Worm (Caenorhabditis elegans) whole organism, L2 larva: ENCODE data around the gene argk-1.
A peak's percentile ranks its signal among the peaks of the same experiment; 100 is the strongest.

Experiments used
- C34F6.9 ChIP-seq: fragments of 150-350 bp; optimal IDR thresholded peaks from 2 replicates; lab custom pipeline; 2014; ENCODE audit warnings: missing biosample characterization, missing genetic modification characterization
- R02D3.7 ChIP-seq: fragments of 150-350 bp; optimal IDR thresholded peaks from 2 replicates; lab custom pipeline; 2014; ENCODE audit warnings: missing biosample characterization, missing genetic modification characterization
- ZK546.5 ChIP-seq: sonication (generic microtip); optimal IDR thresholded peaks from 2 replicates; lab custom pipeline; 2017; ENCODE audit warnings: missing biosample characterization, missing genetic modification characterization
- alr-1 ChIP-seq: fragments of 150-350 bp; optimal IDR thresholded peaks from 2 replicates; lab custom pipeline; 2014; ENCODE audit warnings: missing biosample characterization, missing genetic modification characterization
- aly-2 ChIP-seq: fragments of 150-350 bp; optimal IDR thresholded peaks from 2 replicates; lab custom pipeline; 2014; ENCODE audit warnings: missing biosample characterization, missing genetic modification characterization
- ama-1 ChIP-seq: fragments of 150-350 bp; optimal IDR thresholded peaks from 2 replicates; lab custom pipeline; 2018; ENCODE audit warnings: inconsistent platforms
- ceh-16 ChIP-seq: fragments of 150-350 bp; optimal IDR thresholded peaks from 2 replicates; lab custom pipeline; 2014; ENCODE audit warnings: missing biosample characterization, missing genetic modification characterization
- crh-2 ChIP-seq: sonication (generic microtip); optimal IDR thresholded peaks from 2 replicates; lab custom pipeline; 2017; ENCODE audit warnings: missing biosample characterization, missing genetic modification characterization
- elt-1 ChIP-seq: fragments of 150-350 bp; optimal IDR thresholded peaks from 2 replicates; lab custom pipeline; 2014; ENCODE audit warnings: missing biosample characterization, missing genetic modification characterization
- fos-1 ChIP-seq: fragments of 150-350 bp; optimal IDR thresholded peaks from 2 replicates; lab custom pipeline; 2014; ENCODE audit warnings: missing biosample characterization, missing genetic modification characterization
- gmeb-1 ChIP-seq: fragments of 150-350 bp; optimal IDR thresholded peaks from 2 replicates; lab custom pipeline; 2014; ENCODE audit warnings: missing biosample characterization, missing genetic modification characterization
- lin-11 ChIP-seq: fragments of 150-350 bp; sonication (generic microtip); optimal IDR thresholded peaks from 2 replicates; lab custom pipeline; 2014; ENCODE audit warnings: missing biosample characterization, missing genetic modification characterization, inconsistent platforms, mixed read lengths
- lin-39 ChIP-seq: fragments of 150-350 bp; optimal IDR thresholded peaks from 2 replicates; lab custom pipeline; 2014; ENCODE audit warnings: missing biosample characterization, missing genetic modification reagents, missing genetic modification characterization
- lsy-2 ChIP-seq, 2 experiments: fragments of 150-350 bp in 1 of 2; sonication (generic microtip) in 1 of 2; optimal IDR thresholded peaks; 2 replicates each; lab custom pipeline; 2014 to 2017; ENCODE audit warnings: missing biosample characterization in 2 of 2, missing genetic modification characterization in 2 of 2
- mab-5 ChIP-seq: fragments of 150-350 bp; optimal IDR thresholded peaks from 2 replicates; lab custom pipeline; 2014; ENCODE audit warnings: missing biosample characterization, missing genetic modification characterization
- mbf-1 ChIP-seq: sonication (generic microtip); optimal IDR thresholded peaks from 2 replicates; lab custom pipeline; 2017; ENCODE audit warnings: missing biosample characterization, missing genetic modification characterization
- mdl-1 ChIP-seq, 2 experiments: fragments of 150-350 bp in 1 of 2; sonication (generic microtip) in 1 of 2; optimal IDR thresholded peaks; 2 replicates each; lab custom pipeline; 2017; ENCODE audit warnings: missing biosample characterization in 2 of 2, missing genetic modification characterization in 2 of 2
- nhr-10 ChIP-seq: sonication (generic microtip); optimal IDR thresholded peaks from 2 replicates; lab custom pipeline; 2017; ENCODE audit warnings: missing biosample characterization, missing genetic modification characterization
- nhr-129 ChIP-seq: fragments of 150-350 bp; optimal IDR thresholded peaks from 2 replicates; lab custom pipeline; 2014; ENCODE audit warnings: missing biosample characterization, missing genetic modification characterization
- nhr-23 ChIP-seq: fragments of 150-350 bp; optimal IDR thresholded peaks from 2 replicates; lab custom pipeline; 2014; ENCODE audit warnings: missing biosample characterization, missing genetic modification reagents, missing genetic modification characterization
- nhr-237 ChIP-seq: fragments of 150-350 bp; optimal IDR thresholded peaks from 2 replicates; lab custom pipeline; 2014; ENCODE audit warnings: missing biosample characterization, missing genetic modification characterization
- nhr-25 ChIP-seq: fragments of 150-350 bp; sonication (generic microtip); optimal IDR thresholded peaks from 3 replicates; lab custom pipeline; 2014; ENCODE audit warnings: missing biosample characterization, missing genetic modification characterization
- nhr-6 ChIP-seq: fragments of 150-350 bp; optimal IDR thresholded peaks from 2 replicates; lab custom pipeline; 2014; ENCODE audit warnings: missing biosample characterization, missing genetic modification characterization
- peb-1 ChIP-seq: fragments of 150-350 bp; optimal IDR thresholded peaks from 2 replicates; lab custom pipeline; 2014; ENCODE audit warnings: missing biosample characterization, missing genetic modification characterization
- sem-4 ChIP-seq: fragments of 150-350 bp; optimal IDR thresholded peaks from 2 replicates; lab custom pipeline; 2014; ENCODE audit warnings: missing biosample characterization, missing genetic modification reagents, missing genetic modification characterization
- skn-1 ChIP-seq: sonication (generic microtip); optimal IDR thresholded peaks from 2 replicates; lab custom pipeline; 2017; ENCODE audit warnings: missing biosample characterization, missing genetic modification characterization
- sma-3 ChIP-seq: sonication (generic microtip); optimal IDR thresholded peaks from 2 replicates; lab custom pipeline; 2016; ENCODE audit warnings: missing genetic modification reagents, missing genetic modification characterization, missing compliant biosample characterization
- sma-9 ChIP-seq, 2 experiments: fragments of 150-350 bp in 1 of 2; sonication (generic microtip) in 1 of 2; optimal IDR thresholded peaks; 2 replicates each; lab custom pipeline; 2014 to 2016; ENCODE audit warnings: missing genetic modification characterization in 2 of 2, mild to moderate bottlenecking in 1 of 2, missing biosample characterization in 1 of 2, missing compliant biosample characterization in 1 of 2, missing genetic modification reagents in 1 of 2, moderate library complexity in 1 of 2
- unc-39 ChIP-seq: fragments of 150-350 bp; optimal IDR thresholded peaks from 2 replicates; lab custom pipeline; 2014; ENCODE audit warnings: missing biosample characterization, missing genetic modification characterization
- unc-55 ChIP-seq: fragments of 150-350 bp; sonication (generic microtip); optimal IDR thresholded peaks from 3 replicates; lab custom pipeline; 2014; ENCODE audit warnings: missing biosample characterization, missing genetic modification reagents, missing genetic modification characterization
- zag-1 ChIP-seq: fragments of 150-350 bp; optimal IDR thresholded peaks from 2 replicates; lab custom pipeline; 2014; ENCODE audit warnings: missing biosample characterization, missing genetic modification characterization
- ztf-1 ChIP-seq: fragments of 200-800 bp; sonication (Bioruptor generic); conservative IDR thresholded peaks from 2 replicates; pipeline ENCODE4 v1.3.6; 2022; ENCODE audit warnings: missing genetic modification characterization, missing compliant biosample characterization

argk-1 gene

ce11 chrV:16139529-16139928 is 35.8 kb downstream of the argk-1 start, which contains the start of gene clc-11:
Gene clc-11, minus strand, starts transcription at chrV:16139629.
- peak; percentile 31 for TF ChIP-seq fos-1 (tag; lab: Kevin White, UChicago)
- TF ChIP-seq mab-5 (tag; lab: Kevin White, UChicago), result no peak

ce11 chrV:16141071-16141470 is 37.4 kb downstream of the argk-1 start, which contains the start of gene clc-32:
Gene clc-32, minus strand, starts transcription at chrV:16141171.
- no peak for TF ChIP-seq skn-1 (tag; lab: Kevin White, UChicago)
- TF ChIP-seq nhr-10 (tag; lab: Kevin White, UChicago), result no peak
- no peak for TF ChIP-seq R02D3.7
- TF ChIP-seq lsy-2 (tag; optimal IDR thresholded peaks at IDR 0.05; lab: Kevin White, UChicago), result no peak
- TF ChIP-seq unc-39 (tag; lab: Kevin White, UChicago), result no peak
- no peak for TF ChIP-seq zag-1 (tag; lab: Kevin White, UChicago)
- no peak for TF ChIP-seq crh-2
- no peak for TF ChIP-seq nhr-6 (tag; lab: Kevin White, UChicago)
- TF ChIP-seq nhr-25 (tag; lab: Kevin White, UChicago), result no peak
- TF ChIP-seq peb-1, result no peak
- no peak for TF ChIP-seq lin-11 (tag; lab: Kevin White, UChicago)

ce11 chrV:16142371-16142770 is 38.7 kb downstream of the argk-1 start, which contains the start of gene fbxa-18:
Gene fbxa-18, plus strand, starts transcription at chrV:16142671.
- no peak for TF ChIP-seq mbf-1
- no peak for TF ChIP-seq alr-1 (tag; lab: Kevin White, UChicago)
- TF ChIP-seq ceh-16 (tag; lab: Kevin White, UChicago), result no peak
- no peak for TF ChIP-seq sem-4 (tag; lab: Kevin White, UChicago)
- no peak for TF ChIP-seq lin-39
- TF ChIP-seq mab-5 (tag; lab: Kevin White, UChicago), result no peak
- no peak for TF ChIP-seq peb-1
- no peak for TF ChIP-seq sma-3 (GFP tag; lab: Kevin White, UChicago)
- TF ChIP-seq R02D3.7, result no peak
- TF ChIP-seq aly-2, result no peak
- TF ChIP-seq nhr-23 (tag; lab: Kevin White, UChicago), result no peak
- TF ChIP-seq nhr-6 (tag; lab: Kevin White, UChicago), result no peak
- TF ChIP-seq, all 48 proteins: peak for 0

ce11 chrV:16143066-16143581 is 39.4 kb downstream of the argk-1 start, which contains the start of gene fbxa-88:
Gene fbxa-88, minus strand, starts transcription at chrV:16143116.
- TF ChIP-seq nhr-129 (tag; lab: Kevin White, UChicago), result no peak
- TF ChIP-seq fos-1 (tag; lab: Kevin White, UChicago), result peak; percentile 77
- peak; percentile 17 for TF ChIP-seq sma-9 (GFP tag; optimal IDR thresholded peaks at IDR 0.05; lab: Kevin White, UChicago)
- no peak for TF ChIP-seq sma-9 (tag; optimal IDR thresholded peaks at IDR 0.05; lab: Kevin White, UChicago)
- no peak for TF ChIP-seq sem-4 (tag; lab: Kevin White, UChicago)

- TF ChIP-seq alr-1 (tag; lab: Kevin White, UChicago) (no peak), sem-4 (tag; lab: Kevin White, UChicago) (no peak), C34F6.9 (no peak), mab-5 (tag; lab: Kevin White, UChicago) (no peak), ztf-1 (no peak), sma-9 (GFP tag; optimal IDR thresholded peaks at IDR 0.05; lab: Kevin White, UChicago) (no peak), sma-9 (tag; optimal IDR thresholded peaks at IDR 0.05; lab: Kevin White, UChicago) (no peak), mdl-1 (tag; optimal IDR thresholded peaks at IDR 0.05; lab: Kevin White, UChicago) (no peak)
- TF ChIP-seq, all 48 proteins: peak for 0
These were observed 41.3 kb downstream of the argk-1 start for ce11 chrV:16145009-16145408.

ce11 chrV:16148805-16149204 is 45.1 kb downstream of the argk-1 start, which contains the start of gene F10A3.4:
Gene F10A3.4, plus strand, starts transcription at chrV:16149105.
- no peak for TF ChIP-seq gmeb-1 (tag; lab: Kevin White, UChicago)
- TF ChIP-seq ama-1 (lab: Kevin White, UChicago), result no peak
- TF ChIP-seq ZK546.5 (tag; lab: Kevin White, UChicago), result no peak
- no peak for TF ChIP-seq nhr-237 (tag; lab: Kevin White, UChicago)
- TF ChIP-seq unc-55 (GFP tag; lab: Kevin White, UChicago), result no peak
- TF ChIP-seq nhr-129 (tag; lab: Kevin White, UChicago), result no peak
- no peak for TF ChIP-seq sem-4 (tag; lab: Kevin White, UChicago)
- no peak for TF ChIP-seq zag-1 (tag; lab: Kevin White, UChicago)
- TF ChIP-seq elt-1 (tag; lab: Kevin White, UChicago), result no peak
